Worm (Caenorhabditis elegans) whole organism, L1 larva: Measurements from ENCODE around the gene F52D10.4.

Source experiments
- blmp-1 ChIP-seq: fragments of 150-350 bp; optimal IDR thresholded peaks from 2 replicates; lab custom pipeline; 2014; ENCODE audit warnings: missing biosample characterization, missing genetic modification characterization
- lin-14 ChIP-seq: fragments of 200-800 bp; sonication (Bioruptor generic); optimal IDR thresholded peaks from 2 replicates; lab custom pipeline; 2018; ENCODE audit warnings: mild to moderate bottlenecking, missing genetic modification characterization, moderate library complexity, missing compliant biosample characterization
- lin-39 ChIP-seq: fragments of 150-350 bp; optimal IDR thresholded peaks from 2 replicates; lab custom pipeline; 2014; ENCODE audit warnings: missing biosample characterization, missing genetic modification reagents, missing genetic modification characterization
- nhr-19 ChIP-seq: fragments of 200-800 bp; sonication (Bioruptor generic); conservative IDR thresholded peaks from 2 replicates; pipeline ENCODE4 v1.3.6; 2022; ENCODE audit warnings: missing genetic modification characterization, missing compliant biosample characterization
- nhr-71 ChIP-seq: sonication (generic microtip); optimal IDR thresholded peaks from 2 replicates; lab custom pipeline; 2016; ENCODE audit warnings: mild to moderate bottlenecking, missing genetic modification characterization, moderate library complexity, missing compliant biosample characterization
- pax-3 ChIP-seq: fragments of 200-800 bp; sonication (Bioruptor generic); optimal IDR thresholded peaks from 2 replicates; lab custom pipeline; 2018; ENCODE audit warnings: mild to moderate bottlenecking, missing genetic modification characterization, moderate library complexity, missing compliant biosample characterization
- sup-37 ChIP-seq: fragments of 200-800 bp; sonication (Bioruptor generic); optimal IDR thresholded peaks from 2 replicates; lab custom pipeline; 2018; ENCODE audit warnings: mild to moderate bottlenecking, missing genetic modification characterization, missing compliant biosample characterization
- unc-30 ChIP-seq: sonication (generic microtip); optimal IDR thresholded peaks from 2 replicates; lab custom pipeline; 2017; ENCODE audit warnings: missing biosample characterization, missing genetic modification characterization

DNA sequence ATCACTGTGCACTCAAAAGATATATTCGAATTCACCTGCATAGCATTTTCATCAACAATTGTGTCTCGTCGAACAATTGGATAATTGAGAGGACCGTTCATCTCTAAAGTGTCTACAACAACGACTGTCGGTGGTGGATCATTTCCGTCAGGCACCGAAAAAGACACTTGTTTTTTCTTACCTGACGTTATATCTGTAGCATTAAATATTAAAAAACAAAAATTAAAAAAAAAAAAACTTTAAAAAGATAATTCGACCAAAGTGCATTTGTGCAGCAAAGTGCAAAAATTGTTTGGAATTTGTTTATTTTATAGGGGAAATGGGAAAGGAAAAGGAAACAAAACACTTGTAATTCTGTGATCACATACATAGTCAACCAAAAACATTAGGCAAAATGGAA, 9.7 kb downstream of the F52D10.4 start, which contains the start of gene twk-44:
- TF ChIP-seq pax-3 (tag; lab: Kevin White, UChicago) = no peak
- TF ChIP-seq blmp-1 (tag; lab: Kevin White, UChicago) = no peak
- TF ChIP-seq unc-30 = no peak
- no peak for TF ChIP-seq lin-39 (tag; lab: Kevin White, UChicago)
- TF ChIP-seq nhr-71 (tag; lab: Kevin White, UChicago) = no peak
- no peak for TF ChIP-seq lin-14
- no peak for TF ChIP-seq nhr-19
- TF ChIP-seq sup-37 = no peak
